Worm (Caenorhabditis elegans) whole organism, mixed stage, embryonic: ENCODE results near the gene hrg-6.

Experiments
- ceh-39 ChIP-seq: fragments of 150-350 bp; optimal IDR thresholded peaks from 2 replicates; lab custom pipeline; 2014; ENCODE audit warnings: missing biosample characterization, missing genetic modification characterization
- drap-1 ChIP-seq: fragments of 200-800 bp; sonication (Bioruptor generic); optimal IDR thresholded peaks from 3 replicates; lab custom pipeline; 2018; ENCODE audit warnings: mild to moderate bottlenecking, missing genetic modification characterization, missing compliant biosample characterization
- flh-1 ChIP-seq: fragments of 200-800 bp; sonication (Bioruptor generic); optimal IDR thresholded peaks from 2 replicates; lab custom pipeline; 2018; ENCODE audit warnings: mild to moderate bottlenecking, missing genetic modification characterization, moderate library complexity, missing compliant biosample characterization
- lin-13 ChIP-seq: fragments of 150-350 bp; optimal IDR thresholded peaks from 2 replicates; lab custom pipeline; 2014; ENCODE audit warnings: missing biosample characterization, missing genetic modification characterization
- lin-32 ChIP-seq: fragments of 200-800 bp; sonication (Bioruptor generic); optimal IDR thresholded peaks from 2 replicates; lab custom pipeline; 2018; ENCODE audit warnings: mild to moderate bottlenecking, missing genetic modification characterization, missing compliant biosample characterization
- nhr-12 ChIP-seq: fragments of 150-350 bp; optimal IDR thresholded peaks from 2 replicates; lab custom pipeline; 2014; ENCODE audit warnings: missing biosample characterization, missing genetic modification characterization
- nhr-2 ChIP-seq: fragments of 150-350 bp; optimal IDR thresholded peaks from 2 replicates; lab custom pipeline; 2014; ENCODE audit warnings: missing biosample characterization, missing genetic modification characterization
- nhr-28 ChIP-seq: fragments of 150-350 bp; optimal IDR thresholded peaks from 2 replicates; lab custom pipeline; 2014; ENCODE audit warnings: missing biosample characterization, missing genetic modification characterization
- nhr-76 ChIP-seq: sonication (generic microtip); optimal IDR thresholded peaks from 2 replicates; lab custom pipeline; 2017; ENCODE audit warnings: missing biosample characterization, missing genetic modification characterization
- pha-4 ChIP-seq: fragments of 150-350 bp; optimal IDR thresholded peaks from 2 replicates; lab custom pipeline; 2018; ENCODE audit warnings: missing biosample characterization, missing genetic modification reagents, missing genetic modification characterization
- snpc-4 ChIP-seq: fragments of 150-350 bp; optimal IDR thresholded peaks from 2 replicates; lab custom pipeline; 2014; ENCODE audit warnings: missing biosample characterization, missing genetic modification characterization
- tbx-8 ChIP-seq: fragments of 200-800 bp; sonication (Bioruptor generic); optimal IDR thresholded peaks from 2 replicates; lab custom pipeline; 2018; ENCODE audit warnings: mild to moderate bottlenecking, missing genetic modification characterization, moderate library complexity, missing compliant biosample characterization
- unc-62 ChIP-seq: fragments of 150-350 bp; optimal IDR thresholded peaks from 2 replicates; lab custom pipeline; 2014; ENCODE audit warnings: missing biosample characterization, missing genetic modification reagents, missing genetic modification characterization

DNA sequence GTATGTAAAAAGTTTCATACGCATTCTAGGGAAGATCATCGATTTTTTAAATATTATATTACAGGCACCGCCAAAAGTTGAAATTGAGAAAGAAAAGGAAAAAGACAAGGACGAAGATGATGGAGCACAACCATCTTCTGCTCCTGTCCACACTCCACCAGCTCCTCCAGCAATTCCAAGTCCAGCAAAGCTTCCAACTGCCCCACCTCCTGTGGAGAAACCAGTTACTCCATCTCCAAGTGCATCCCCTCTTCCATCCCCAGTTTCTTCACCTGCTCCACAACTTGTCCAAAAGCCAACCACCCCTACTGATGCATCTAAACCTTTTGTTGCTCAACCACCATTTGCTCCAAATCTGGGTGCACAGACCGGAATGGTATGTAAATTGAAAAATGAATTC is 19.6 kb downstream of the hrg-6 start:
- TF ChIP-seq nhr-12 (tag; lab: Kevin White, UChicago) (no peak), nhr-2 (tag; lab: Kevin White, UChicago) (no peak), unc-62 (no peak), nhr-76 (no peak), ceh-39 (tag; lab: Kevin White, UChicago) (no peak), drap-1 (GFP tag; lab: Kevin White, UChicago) (no peak), pha-4 (tag; lab: Kevin White, UChicago) (no peak), lin-32 (GFP tag; lab: Kevin White, UChicago) (no peak), nhr-28 (tag; lab: Kevin White, UChicago) (no peak), flh-1 (GFP tag; lab: Kevin White, UChicago) (no peak), snpc-4 (tag; lab: Kevin White, UChicago) (no peak), lin-13 (tag; lab: Kevin White, UChicago) (no peak), tbx-8 (GFP tag; lab: Kevin White, UChicago) (no peak)
